Fruit fly (Drosophila melanogaster): ENCODE measurements around the gene Sdic1.

DNA sequence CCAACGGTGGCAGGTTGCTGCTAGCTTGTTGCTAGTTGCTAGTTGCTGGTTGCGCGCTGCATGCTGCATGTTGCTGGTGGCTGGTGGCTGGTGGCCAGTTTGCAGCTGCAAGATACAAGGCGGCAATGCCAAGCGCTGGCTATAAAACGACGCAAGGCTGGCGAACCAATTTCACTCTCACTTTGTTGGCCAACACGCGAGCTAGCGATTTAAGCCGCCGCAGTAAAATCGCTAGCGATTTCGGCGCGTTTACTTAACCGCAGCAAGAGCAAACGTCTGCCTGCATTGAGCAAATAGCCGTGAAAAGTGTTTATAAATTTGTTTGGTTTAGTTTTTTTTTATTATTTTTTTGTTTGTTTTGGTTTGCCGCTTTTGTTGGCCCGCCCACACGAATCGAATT lies 45.0 kb downstream of the Sdic1 start, which contains the start of gene CG15322:
- TF ChIP-seq pan (optimal IDR thresholded peaks at IDR 0.05) (no peak), psq (optimal IDR thresholded peaks at IDR 0.05) (no peak), usp (GFP tag; optimal IDR thresholded peaks at IDR 0.05) (no peak), EcR (GFP tag; optimal IDR thresholded peaks at IDR 0.05) (no peak), CG8478 (optimal IDR thresholded peaks at IDR 0.05) (no peak)
